Fruit fly (Drosophila melanogaster) whole organism, embryonic: ENCODE measurements around the gene CG7342.

Experiments used
- BEAF-32 ChIP-seq: fragments of 200-800 bp; sonication (Bioruptor generic); optimal IDR thresholded peaks from 3 replicates; lab custom pipeline; 2017; ENCODE audit warnings: missing biosample characterization, missing genetic modification characterization, mild to moderate bottlenecking, moderate library complexity, missing genetic modification reagents
- Bgb ChIP-seq: fragments of 200-800 bp; sonication (Bioruptor generic); IDR thresholded peaks from 2 replicates; pipeline ENCODE4 v1.3.6; 2022; ENCODE audit warnings: missing biosample characterization, missing genetic modification characterization; ENCODE audit not compliant: partially characterized antibody
- CG1024 ChIP-seq: fragments of 200-800 bp; sonication (Bioruptor generic); IDR thresholded peaks from 2 replicates; pipeline ENCODE4 v1.3.6; 2022; ENCODE audit warnings: missing biosample characterization, missing genetic modification characterization
- CG10462 ChIP-seq: fragments of 200-800 bp; sonication (Bioruptor generic); optimal IDR thresholded peaks from 2 replicates; lab custom pipeline; 2016; ENCODE audit warnings: missing biosample characterization, missing genetic modification characterization
- CG10565 ChIP-seq: fragments of 200-800 bp; sonication (Bioruptor generic); optimal IDR thresholded peaks from 3 replicates; lab custom pipeline; 2016; ENCODE audit warnings: missing biosample characterization, mild to moderate bottlenecking, missing genetic modification characterization
- CG12104 ChIP-seq: fragments of 200-800 bp; sonication (Bioruptor generic); optimal IDR thresholded peaks from 3 replicates; lab custom pipeline; 2016; ENCODE audit warnings: missing biosample characterization, missing genetic modification characterization
- CG12219 ChIP-seq: fragments of 200-800 bp; sonication (Bioruptor generic); optimal IDR thresholded peaks from 3 replicates; lab custom pipeline; 2018; ENCODE audit warnings: missing biosample characterization, mild to moderate bottlenecking, missing genetic modification characterization
- CG1233 ChIP-seq: fragments of 200-800 bp; sonication (Bioruptor generic); optimal IDR thresholded peaks from 4 replicates; lab custom pipeline; 2018; ENCODE audit warnings: missing biosample characterization, mild to moderate bottlenecking, missing genetic modification characterization
- CG13296 ChIP-seq: fragments of 200-800 bp; sonication (Bioruptor generic); optimal IDR thresholded peaks from 3 replicates; lab custom pipeline; 2018; ENCODE audit warnings: missing biosample characterization, mild to moderate bottlenecking, missing genetic modification characterization
- CG14667 ChIP-seq: fragments of 200-800 bp; sonication (Bioruptor generic); IDR thresholded peaks from 2 replicates; pipeline ENCODE4 v1.3.6; 2022; ENCODE audit warnings: missing biosample characterization, missing genetic modification characterization
- CG14860 ChIP-seq: fragments of 200-800 bp; sonication (Bioruptor generic); IDR thresholded peaks from 3 replicates; pipeline ENCODE4 v1.3.6; 2022; ENCODE audit warnings: missing biosample characterization, missing genetic modification characterization; ENCODE audit not compliant: partially characterized antibody
- CG15011 ChIP-seq: fragments of 200-800 bp; sonication (Bioruptor generic); optimal IDR thresholded peaks from 3 replicates; lab custom pipeline; 2018; ENCODE audit warnings: missing biosample characterization, mild to moderate bottlenecking, missing genetic modification characterization
- CG17385 ChIP-seq: fragments of 200-800 bp; sonication (Bioruptor generic); optimal IDR thresholded peaks from 3 replicates; lab custom pipeline; 2018; ENCODE audit warnings: missing biosample characterization, mild to moderate bottlenecking, missing genetic modification characterization
- CG18619 ChIP-seq: fragments of 200-800 bp; sonication (Bioruptor generic); optimal IDR thresholded peaks from 3 replicates; lab custom pipeline; 2017; ENCODE audit warnings: missing biosample characterization, mild to moderate bottlenecking, missing genetic modification characterization
- CG2120 ChIP-seq: fragments of 200-800 bp; sonication (Bioruptor generic); optimal IDR thresholded peaks from 3 replicates; lab custom pipeline; 2016; ENCODE audit warnings: missing biosample characterization, missing genetic modification characterization
- CG3281 ChIP-seq: fragments of 200-800 bp; sonication (Bioruptor generic); optimal IDR thresholded peaks from 3 replicates; lab custom pipeline; 2017; ENCODE audit warnings: missing biosample characterization, mild to moderate bottlenecking, missing genetic modification characterization
- CG33213 ChIP-seq: fragments of 200-800 bp; sonication (Bioruptor generic); optimal IDR thresholded peaks from 3 replicates; lab custom pipeline; 2016; ENCODE audit warnings: missing biosample characterization, missing genetic modification characterization
- CG7357 ChIP-seq: fragments of 200-800 bp; sonication (Bioruptor generic); IDR thresholded peaks from 3 replicates; pipeline ENCODE4 v1.3.6; 2022; ENCODE audit warnings: missing biosample characterization, missing genetic modification characterization
- CG7556 ChIP-seq: fragments of 200-800 bp; sonication (Bioruptor generic); optimal IDR thresholded peaks from 2 replicates; lab custom pipeline; 2017; ENCODE audit warnings: missing biosample characterization, mild to moderate bottlenecking, missing genetic modification characterization
- CG8089 ChIP-seq: fragments of 200-800 bp; sonication (Bioruptor generic); optimal IDR thresholded peaks from 3 replicates; lab custom pipeline; 2016; ENCODE audit warnings: missing biosample characterization, missing genetic modification characterization
- CG9215 ChIP-seq: fragments of 200-800 bp; sonication (Bioruptor generic); IDR thresholded peaks from 2 replicates; pipeline ENCODE4 v1.3.6; 2022; ENCODE audit warnings: missing biosample characterization, missing genetic modification characterization
- Chrac-16 ChIP-seq: fragments of 200-800 bp; sonication (Bioruptor generic); optimal IDR thresholded peaks from 3 replicates; lab custom pipeline; 2016; ENCODE audit warnings: missing biosample characterization, missing genetic modification characterization
- Ets65A ChIP-seq: fragments of 200-800 bp; sonication (Bioruptor generic); peaks from one replicate; lab custom pipeline; 2016; ENCODE audit warnings: missing biosample characterization, missing genetic modification characterization
- Fer1 ChIP-seq: fragments of 200-800 bp; sonication (Bioruptor generic); optimal IDR thresholded peaks from 2 replicates; lab custom pipeline; 2017; ENCODE audit warnings: missing biosample characterization, mild to moderate bottlenecking, missing genetic modification characterization
- H2.0 ChIP-seq: fragments of 200-800 bp; sonication (Bioruptor generic); IDR thresholded peaks from 2 replicates; pipeline ENCODE4 v1.3.6; 2022; ENCODE audit warnings: missing biosample characterization, missing genetic modification characterization
- Hsf ChIP-seq: fragments of 200-800 bp; sonication (Bioruptor generic); optimal IDR thresholded peaks from 3 replicates; lab custom pipeline; 2016; ENCODE audit warnings: missing biosample characterization, missing genetic modification characterization
- Sin3A ChIP-seq: fragments of >200 bp; optimal IDR thresholded peaks from 2 replicates; lab custom pipeline; 2018
- Spps ChIP-seq: fragments of 200-800 bp; sonication (Bioruptor generic); optimal IDR thresholded peaks from 2 replicates; lab custom pipeline; 2018; ENCODE audit warnings: missing biosample characterization, mild to moderate bottlenecking, missing genetic modification characterization
- Sry-δ ChIP-seq: fragments of 200-800 bp; sonication (Bioruptor generic); optimal IDR thresholded peaks from 2 replicates; lab custom pipeline; 2016; ENCODE audit warnings: missing biosample characterization, missing genetic modification characterization
- Stat92E ChIP-seq, 3 experiments: fragments of >200 bp in 2 of 3; fragments of 200-800 bp in 1 of 3; sonication (Bioruptor generic) in 1 of 3; optimal IDR thresholded peaks; 2 replicates each; lab custom pipeline; 2017 to 2019; ENCODE audit warnings: missing biosample characterization in 3 of 3, missing genetic modification characterization in 3 of 3, mild to moderate bottlenecking in 1 of 3, moderate library complexity in 1 of 3
- Vsx1 ChIP-seq: fragments of 200-800 bp; sonication (Bioruptor generic); optimal IDR thresholded peaks from 2 replicates; lab custom pipeline; 2017; ENCODE audit warnings: missing biosample characterization, mild to moderate bottlenecking, missing genetic modification characterization, missing genetic modification reagents
- abd-A ChIP-seq: fragments of 200-800 bp; sonication (Bioruptor generic); optimal IDR thresholded peaks from 3 replicates; lab custom pipeline; 2019; ENCODE audit warnings: missing biosample characterization, mild to moderate bottlenecking, missing genetic modification characterization, moderate library complexity
- br ChIP-seq: fragments of >200 bp; optimal IDR thresholded peaks from 2 replicates; lab custom pipeline; 2017
- chif ChIP-seq, 2 experiments: fragments of 200-800 bp; sonication (Bioruptor generic); optimal IDR thresholded peaks; 3 replicates each; lab custom pipeline; 2016; ENCODE audit warnings: missing biosample characterization in 2 of 2, missing genetic modification characterization in 2 of 2
- corto ChIP-seq: fragments of 200-800 bp; sonication (Bioruptor generic); optimal IDR thresholded peaks from 2 replicates; lab custom pipeline; 2016; ENCODE audit warnings: missing biosample characterization, mild to moderate bottlenecking, missing genetic modification characterization, moderate library complexity
- grau ChIP-seq: fragments of 200-800 bp; optimal IDR thresholded peaks from 3 replicates; lab custom pipeline; 2019; ENCODE audit warnings: missing biosample characterization, mild to moderate bottlenecking, missing genetic modification characterization, moderate library complexity
- insv ChIP-seq, 2 experiments: fragments of 200-800 bp; sonication (Bioruptor generic); optimal IDR thresholded peaks; 3 replicates each; lab custom pipeline; 2016 to 2018; ENCODE audit warnings: missing biosample characterization in 2 of 2, missing genetic modification characterization in 2 of 2
- lab ChIP-seq: fragments of 200-800 bp; sonication (Bioruptor generic); optimal IDR thresholded peaks from 3 replicates; lab custom pipeline; 2017; ENCODE audit warnings: missing biosample characterization, missing genetic modification characterization, mild to moderate bottlenecking, moderate library complexity, missing genetic modification reagents
- nerfin-2 ChIP-seq: fragments of 200-800 bp; sonication (Bioruptor generic); IDR thresholded peaks from 2 replicates; pipeline ENCODE4 v1.3.6; 2022; ENCODE audit warnings: missing biosample characterization, missing genetic modification characterization; ENCODE audit not compliant: partially characterized antibody
- nom ChIP-seq: fragments of 200-800 bp; sonication (Bioruptor generic); optimal IDR thresholded peaks from 2 replicates; lab custom pipeline; 2017; ENCODE audit warnings: missing biosample characterization, missing genetic modification characterization, mild to moderate bottlenecking, moderate library complexity, missing genetic modification reagents
- org-1 ChIP-seq: fragments of 200-800 bp; sonication (Bioruptor generic); optimal IDR thresholded peaks from 2 replicates; lab custom pipeline; 2017; ENCODE audit warnings: missing biosample characterization, missing genetic modification characterization
- peb ChIP-seq: fragments of 200-800 bp; sonication (Bioruptor generic); IDR thresholded peaks from 2 replicates; pipeline ENCODE4 v1.3.6; 2022; ENCODE audit warnings: missing biosample characterization, missing genetic modification characterization
- scrt ChIP-seq: fragments of 200-800 bp; sonication (Bioruptor generic); optimal IDR thresholded peaks from 2 replicates; lab custom pipeline; 2018; ENCODE audit warnings: missing biosample characterization, mild to moderate bottlenecking, missing genetic modification characterization, moderate library complexity
- sug ChIP-seq: fragments of 200-800 bp; optimal IDR thresholded peaks from 2 replicates; lab custom pipeline; 2019; ENCODE audit warnings: missing biosample characterization, mild to moderate bottlenecking, missing genetic modification characterization, moderate library complexity
- unc-4 ChIP-seq: fragments of 200-800 bp; sonication (Bioruptor generic); IDR thresholded peaks from 2 replicates; pipeline ENCODE4 v1.3.6; 2022; ENCODE audit warnings: missing biosample characterization, missing genetic modification characterization; ENCODE audit not compliant: partially characterized antibody
- wdn ChIP-seq: fragments of 200-800 bp; sonication (Bioruptor generic); IDR thresholded peaks from 2 replicates; pipeline ENCODE4 v1.3.6; 2022; ENCODE audit warnings: missing biosample characterization, missing genetic modification characterization
- z ChIP-seq: fragments of 200-800 bp; sonication (Bioruptor generic); IDR thresholded peaks from 3 replicates; pipeline ENCODE4 v1.3.6; 2022; ENCODE audit warnings: missing biosample characterization, missing genetic modification characterization
- zfh2 ChIP-seq: fragments of 200-800 bp; sonication (Bioruptor generic); optimal IDR thresholded peaks from 2 replicates; lab custom pipeline; 2016; ENCODE audit warnings: missing biosample characterization, missing genetic modification characterization

The CG7342 gene

DNA sequence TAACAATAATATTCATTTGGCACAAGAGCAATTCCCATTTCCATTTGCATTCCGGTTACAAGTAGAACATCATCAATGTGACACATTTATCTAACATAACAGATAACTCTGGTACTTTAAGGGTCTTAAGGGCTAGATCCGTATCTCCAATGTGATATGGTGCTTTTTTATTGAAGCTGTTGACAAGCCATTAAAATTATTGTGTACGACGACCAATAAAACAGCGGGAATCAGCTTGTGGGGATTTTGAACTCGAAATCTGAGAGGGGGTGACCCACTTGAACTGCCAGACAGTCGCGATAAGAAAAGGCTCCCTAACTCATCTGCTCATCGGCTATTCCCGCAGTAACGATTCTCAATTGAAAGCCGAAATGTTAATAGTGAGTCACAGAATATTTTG is 32.0 kb upstream of the CG7342 start (continued):
- TF ChIP-seq lab (GFP tag; lab: Kevin White, UChicago) (no peak), CG2120 (GFP tag; lab: Kevin White, UChicago) (no peak), CG18619 (GFP tag; lab: Kevin White, UChicago) (no peak), peb (GFP tag; lab: Robert Waterston, UW) (no peak), CG3281 (GFP tag; lab: Kevin White, UChicago) (peak; percentile 7), CG10565 (GFP tag; lab: Kevin White, UChicago) (no peak), Stat92E (GFP tag; optimal IDR thresholded peaks at IDR 0.05; lab: Kevin White, UChicago) (no peak), unc-4 (GFP tag; lab: Robert Waterston, UW) (no peak), H2.0 (GFP tag; lab: Robert Waterston, UW) (no peak), Hsf (no peak), Vsx1 (GFP tag; lab: Kevin White, UChicago) (no peak), CG1024 (no peak), br (lab: Kevin White, UChicago) (no peak), org-1 (no peak), sug (tag; lab: Kevin White, UChicago) (peak; percentile 51), chif (GFP tag; optimal IDR thresholded peaks at IDR 0.05; lab: Kevin White, UChicago) (no peak), CG14667 (GFP tag; lab: Robert Waterston, UW) (no peak), CG9215 (no peak), zfh2 (GFP tag; lab: Kevin White, UChicago) (no peak), CG10462 (GFP tag; lab: Kevin White, UChicago) (no peak), Bgb (GFP tag; lab: Robert Waterston, UW) (no peak), CG8089 (GFP tag; lab: Kevin White, UChicago) (no peak), CG12104 (GFP tag; lab: Kevin White, UChicago) (no peak), CG14860 (GFP tag; lab: Robert Waterston, UW) (no peak), Sin3A (lab: Kevin White, UChicago) (no peak), nerfin-2 (GFP tag; lab: Robert Waterston, UW) (no peak), CG12219 (GFP tag; lab: Kevin White, UChicago) (no peak), CG1233 (no peak), CG7357 (GFP tag; lab: Robert Waterston, UW) (no peak), insv (GFP tag; optimal IDR thresholded peaks at IDR 0.05; lab: Kevin White, UChicago) (no peak), CG33213 (no peak), CG13296 (GFP tag; lab: Kevin White, UChicago) (peak; percentile 46), Ets65A (GFP tag; lab: Kevin White, UChicago) (no peak), scrt (no peak), BEAF-32 (GFP tag; lab: Kevin White, UChicago) (no peak), corto (GFP tag; lab: Kevin White, UChicago) (no peak), abd-A (peak; percentile 63), Fer1 (GFP tag; lab: Kevin White, UChicago) (peak; percentile 2), z (GFP tag; lab: Robert Waterston, UW) (no peak), wdn (GFP tag; lab: Robert Waterston, UW) (no peak), CG17385 (GFP tag; lab: Kevin White, UChicago) (no peak)

DNA sequence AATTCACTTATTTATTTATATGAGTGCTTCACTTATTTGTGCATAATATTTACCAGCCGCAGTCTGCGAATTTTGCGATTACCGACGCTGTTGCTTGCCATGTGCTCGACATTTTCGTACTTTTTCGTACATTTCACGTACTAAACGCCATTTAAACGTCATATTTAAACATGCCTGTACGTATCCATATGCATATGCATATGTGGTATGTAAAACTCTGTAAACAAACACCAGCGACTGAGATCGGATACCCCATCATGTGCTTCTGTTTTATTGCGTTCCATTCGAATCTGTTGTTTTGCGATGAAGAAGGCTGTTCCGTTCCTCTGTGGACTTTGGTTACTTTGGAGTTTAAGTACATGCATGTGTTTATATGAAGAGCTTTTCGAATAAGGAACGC is 31.2 kb upstream of the CG7342 start:
- TF ChIP-seq CG15011 (no peak), Chrac-16 (no peak), nom (GFP tag; lab: Kevin White, UChicago) (peak; percentile 4), grau (no peak), CG7556 (GFP tag; lab: Kevin White, UChicago) (no peak), Spps (no peak), Sry-δ (GFP tag; lab: Kevin White, UChicago) (no peak)
